Worm (Caenorhabditis elegans): ENCODE results near the gene daf-11.

DNA sequence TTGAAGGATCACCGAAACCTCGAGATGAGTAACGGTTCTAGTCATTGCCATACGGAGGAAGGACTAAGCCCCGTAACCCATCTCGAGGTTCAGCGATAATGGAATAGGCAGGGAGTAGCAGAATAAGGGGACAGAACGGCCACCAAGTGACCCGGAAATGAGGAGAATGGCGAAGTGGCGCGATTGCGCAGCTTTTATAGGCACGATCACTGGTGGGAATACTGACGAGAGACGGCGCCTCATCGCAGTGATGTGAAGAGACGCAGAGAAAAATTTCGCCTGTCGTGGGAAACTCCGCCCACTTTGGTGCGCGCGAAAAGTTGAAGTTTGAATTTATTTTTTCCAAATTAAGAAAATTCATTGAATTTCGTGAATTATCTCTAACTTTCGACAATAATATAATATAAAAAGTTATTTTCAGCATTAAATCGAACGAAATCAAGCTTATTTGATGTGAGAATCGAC lies 44.2 kb upstream of the daf-11 start, which contains the start of gene F55A11.4:
- TF ChIP-seq mab-5 (tag; optimal IDR thresholded peaks at IDR 0.05) (no peak), elt-1 (tag; optimal IDR thresholded peaks at IDR 0.05; ENCODE audit: borderline replicate concordance, insufficient read depth) (no peak), lin-13 (tag; optimal IDR thresholded peaks at IDR 0.05) (no peak), ces-1 (GFP tag; optimal IDR thresholded peaks at IDR 0.05) (no peak), ztf-11 (tag; optimal IDR thresholded peaks at IDR 0.05) (no peak), nhr-12 (tag; optimal IDR thresholded peaks at IDR 0.05) (no peak), nhr-76 (tag; optimal IDR thresholded peaks at IDR 0.05) (no peak), snpc-4 (tag; optimal IDR thresholded peaks at IDR 0.05) (no peak), nhr-28 (tag; optimal IDR thresholded peaks at IDR 0.05) (no peak), elt-3 (tag; optimal IDR thresholded peaks at IDR 0.05) (no peak), sptf-1 (tag; optimal IDR thresholded peaks at IDR 0.05) (no peak), unc-62 (GFP tag; optimal IDR thresholded peaks at IDR 0.05) (no peak), blmp-1 (tag; optimal IDR thresholded peaks at IDR 0.05) (no peak)

All from whole organism, mixed stage, embryonic.